Fruit fly (Drosophila melanogaster): ENCODE measurements around the gene Pgam5.

Gene Pgam5

DNA sequence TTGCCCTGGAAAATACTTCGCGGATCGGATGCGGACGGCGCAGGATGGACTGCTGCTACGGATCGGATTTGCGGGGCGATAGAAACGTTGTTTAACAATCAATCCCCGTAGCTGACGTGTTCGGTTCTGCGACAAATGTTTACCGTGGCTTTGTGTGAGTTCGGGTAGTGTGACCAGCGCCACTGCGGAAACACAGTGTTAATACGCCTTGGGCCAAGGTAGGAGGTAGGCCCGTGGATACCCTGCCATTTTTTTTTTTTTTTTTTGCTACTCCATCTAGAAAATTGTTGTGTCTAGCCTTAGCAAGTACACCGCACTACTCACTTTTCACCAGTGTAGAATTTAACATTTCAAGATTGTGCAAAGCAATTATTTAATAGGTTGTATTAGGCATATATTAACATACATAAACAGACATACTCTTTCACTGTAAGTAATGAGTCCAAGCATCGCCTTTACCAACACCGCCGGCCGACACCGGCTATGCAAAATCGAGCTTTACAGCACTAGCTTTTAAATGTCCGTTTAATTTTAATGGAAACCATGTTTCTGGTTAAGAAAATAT, 11.7 kb downstream of the Pgam5 start, which contains the start of gene deltaCOP (continued):
- TF ChIP-seq grau (tag; optimal IDR thresholded peaks at IDR 0.05), result peak; percentile 83
- TF ChIP-seq CG18764 (GFP tag; optimal IDR thresholded peaks at IDR 0.05), result peak; percentile 82
- TF ChIP-seq emc (GFP tag; optimal IDR thresholded peaks at IDR 0.05), result peak; percentile 69
- TF ChIP-seq slp2 (GFP tag; optimal IDR thresholded peaks at IDR 0.05), result peak; percentile 87
- TF ChIP-seq CG7556 (GFP tag; optimal IDR thresholded peaks at IDR 0.05), result peak; percentile 77
- peak; percentile 81 for TF ChIP-seq disco-r (GFP tag; optimal IDR thresholded peaks at IDR 0.05)
- no peak for TF ChIP-seq CG15073 (GFP tag; optimal IDR thresholded peaks at IDR 0.05)
- peak; percentile 69 for TF ChIP-seq CG17829 (tag; optimal IDR thresholded peaks at IDR 0.05)
- peak; percentile 30 for TF ChIP-seq run (tag; optimal IDR thresholded peaks at IDR 0.05)
- TF ChIP-seq CG10147 (GFP tag; optimal IDR thresholded peaks at IDR 0.05), result no peak
- peak; percentile 94 for TF ChIP-seq shn (GFP tag; optimal IDR thresholded peaks at IDR 0.05)
- TF ChIP-seq sob (GFP tag; IDR thresholded peaks at IDR 0.05), result peak; percentile 90
- TF ChIP-seq CG11398 (GFP tag; optimal IDR thresholded peaks at IDR 0.05), result peak; percentile 86
- peak; percentile 99 for TF ChIP-seq row (GFP tag; IDR thresholded peaks at IDR 0.05)
- TF ChIP-seq tgo (GFP tag; IDR thresholded peaks at IDR 0.05), result peak; percentile 82
- TF ChIP-seq CG12299 (tag; optimal IDR thresholded peaks at IDR 0.05), result no peak
- peak; percentile 95 for TF ChIP-seq CG9609 (GFP tag; optimal IDR thresholded peaks at IDR 0.05)
- no peak for TF ChIP-seq CG10321 (GFP tag; IDR thresholded peaks at IDR 0.05)
- peak; percentile 52 for TF ChIP-seq CG3995 (GFP tag; optimal IDR thresholded peaks at IDR 0.05)
- TF ChIP-seq BtbVII (GFP tag; optimal IDR thresholded peaks at IDR 0.05), result peak; percentile 55
- TF ChIP-seq br (optimal IDR thresholded peaks at IDR 0.05), result no peak
- TF ChIP-seq Ptx1 (GFP tag; IDR thresholded peaks at IDR 0.05), result peak; percentile 91
- peak; percentile 23 for TF ChIP-seq CG7987 (GFP tag; optimal IDR thresholded peaks at IDR 0.05)
- peak; percentile 75 for TF ChIP-seq CG16815 (GFP tag; optimal IDR thresholded peaks at IDR 0.05)
- TF ChIP-seq CG13894 (tag; optimal IDR thresholded peaks at IDR 0.05), result peak; percentile 70
- peak; percentile 70 for TF ChIP-seq HLH3B (GFP tag; IDR thresholded peaks at IDR 0.05)
- TF ChIP-seq Opbp (GFP tag; IDR thresholded peaks at IDR 0.05; ENCODE audit: partially characterized antibody), result 0 out of 3 replicates have a peak, but pooled peaks have one; percentile 36
- TF ChIP-seq dysf (GFP tag; IDR thresholded peaks at IDR 0.05), result peak; percentile 90
- peak; percentile 45 for TF ChIP-seq trem (tag; optimal IDR thresholded peaks at IDR 0.05)
- peak; percentile 72 for TF ChIP-seq CG13296 (GFP tag; optimal IDR thresholded peaks at IDR 0.05)
- TF ChIP-seq croc (GFP tag; conservative IDR thresholded peaks at IDR 0.05), result peak; percentile 71
- peak; percentile 52; the same call in 1 of the 2 replicates for TF ChIP-seq CG1024 (GFP tag; IDR thresholded peaks at IDR 0.05)
- TF ChIP-seq dpn (GFP tag; optimal IDR thresholded peaks at IDR 0.05), result peak; percentile 90 to 94
- peak; percentile 83 for TF ChIP-seq bcd (GFP tag; optimal IDR thresholded peaks at IDR 0.05)
- TF ChIP-seq Neu2 (GFP tag; optimal IDR thresholded peaks at IDR 0.05; ENCODE audit: borderline replicate concordance), result peak; percentile 60
- TF ChIP-seq tin (GFP tag; optimal IDR thresholded peaks at IDR 0.05), result peak; percentile 87
- TF ChIP-seq Sox100B (GFP tag; optimal IDR thresholded peaks at IDR 0.05), result no peak
- peak; percentile 82 for TF ChIP-seq lbe (GFP tag; optimal IDR thresholded peaks at IDR 0.05)
- no peak for TF ChIP-seq HLHmδ (GFP tag; optimal IDR thresholded peaks at IDR 0.05)
- peak; percentile 70 for TF ChIP-seq zfh1 (GFP tag; IDR thresholded peaks at IDR 0.05)
- no peak for TF ChIP-seq CG2875 (GFP tag; optimal IDR thresholded peaks at IDR 0.05)
- TF ChIP-seq Adf1 (GFP tag; IDR thresholded peaks at IDR 0.05), result peak; percentile 45
- peak; percentile 84 for TF ChIP-seq CG1602 (GFP tag; optimal IDR thresholded peaks at IDR 0.05)
- TF ChIP-seq CG10565 (GFP tag; optimal IDR thresholded peaks at IDR 0.05), result peak; percentile 43
- TF ChIP-seq lab (GFP tag; optimal IDR thresholded peaks at IDR 0.05), result no peak
- peak; percentile 90 for TF ChIP-seq sisA (GFP tag; IDR thresholded peaks at IDR 0.05)
- TF ChIP-seq NK7.1 (GFP tag; optimal IDR thresholded peaks at IDR 0.05), result peak; percentile 78
- peak; percentile 75 for TF ChIP-seq PHDP (tag; optimal IDR thresholded peaks at IDR 0.05)
- no peak for TF ChIP-seq Sry-β (GFP tag; optimal IDR thresholded peaks at IDR 0.05)
- TF ChIP-seq CG2712 (tag; optimal IDR thresholded peaks at IDR 0.05), result peak; percentile 74
- peak; percentile 83 for TF ChIP-seq Bdp1 (GFP tag; optimal IDR thresholded peaks at IDR 0.05)

All from whole organism, embryonic.